Fruit fly (Drosophila melanogaster) whole organism: ENCODE data around the gene Sh.

Experiments
- CG8478 ChIP-seq: fragments of >200 bp; optimal IDR thresholded peaks from 2 replicates; lab custom pipeline; 2018; ENCODE audit warnings: inconsistent platforms
- Dll ChIP-seq: fragments of >200 bp; optimal IDR thresholded peaks from 2 replicates; lab custom pipeline; 2017
- EcR ChIP-seq, 2 experiments: fragments of >200 bp; optimal IDR thresholded peaks; 2 replicates each; lab custom pipeline; 2017; ENCODE audit warnings: missing biosample characterization in 2 of 2, missing genetic modification characterization in 2 of 2, missing genetic modification reagents in 2 of 2
- pan ChIP-seq: fragments of >200 bp; optimal IDR thresholded peaks from 2 replicates; lab custom pipeline; 2017
- psq ChIP-seq: fragments of >200 bp; optimal IDR thresholded peaks from 2 replicates; lab custom pipeline; 2017
- usp ChIP-seq: fragments of >200 bp; optimal IDR thresholded peaks from 2 replicates; lab custom pipeline; 2017; ENCODE audit warnings: missing biosample characterization, missing genetic modification characterization, mixed read lengths

Gene Sh

DNA sequence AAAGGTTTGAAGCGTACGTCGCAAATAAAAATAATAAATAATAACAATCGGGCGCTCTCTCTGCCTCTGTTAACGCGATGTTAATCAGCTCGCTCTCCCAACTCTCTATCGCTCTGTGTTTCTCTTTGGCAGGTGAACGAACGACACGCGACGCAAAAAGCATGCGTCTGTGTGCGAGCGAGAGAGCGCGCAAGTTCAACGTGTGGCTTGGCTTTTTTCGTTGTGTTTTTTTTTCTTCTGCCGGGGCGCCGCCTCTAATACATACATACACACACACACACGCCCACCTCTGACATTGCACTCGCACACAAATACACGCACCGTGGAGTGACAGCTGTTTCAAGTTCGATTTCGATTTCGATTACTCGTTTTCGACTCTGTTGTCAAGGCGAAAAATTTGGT, 184.4 kb downstream of the Sh start:
- TF ChIP-seq psq (no peak), CG8478 (no peak), Dll (lab: Kevin White, UChicago) (peak; percentile 51), usp (GFP tag; lab: Kevin White, UChicago) (no peak), EcR (GFP tag; optimal IDR thresholded peaks at IDR 0.05; lab: Kevin White, UChicago) (peak; percentile 65 to 89), pan (lab: Kevin White, UChicago) (no peak)

DNA sequence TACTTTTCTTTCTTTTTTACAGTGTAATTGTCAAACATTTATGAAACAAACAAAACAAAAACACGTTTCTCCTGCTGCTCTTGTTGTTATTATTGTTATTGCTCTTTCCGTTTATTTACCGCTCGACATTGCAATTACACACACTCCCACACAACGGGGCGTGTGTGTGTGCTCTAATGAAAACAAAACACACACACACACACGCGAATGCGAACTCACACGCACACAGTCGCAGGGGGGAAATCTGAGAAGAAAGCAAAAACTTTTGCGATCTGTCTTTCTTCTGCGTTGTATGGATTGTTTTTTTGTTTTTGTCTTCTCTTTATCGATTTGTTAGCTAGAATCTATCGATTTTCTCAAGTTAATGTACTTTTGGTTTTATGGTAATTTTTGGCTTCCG, 185.1 kb downstream of the Sh start:
- TF ChIP-seq Dll (lab: Kevin White, UChicago) (no peak), EcR (GFP tag; optimal IDR thresholded peaks at IDR 0.05; lab: Kevin White, UChicago) (no peak), usp (GFP tag; lab: Kevin White, UChicago) (no peak), pan (lab: Kevin White, UChicago) (no peak), psq (no peak), CG8478 (no peak)

DNA sequence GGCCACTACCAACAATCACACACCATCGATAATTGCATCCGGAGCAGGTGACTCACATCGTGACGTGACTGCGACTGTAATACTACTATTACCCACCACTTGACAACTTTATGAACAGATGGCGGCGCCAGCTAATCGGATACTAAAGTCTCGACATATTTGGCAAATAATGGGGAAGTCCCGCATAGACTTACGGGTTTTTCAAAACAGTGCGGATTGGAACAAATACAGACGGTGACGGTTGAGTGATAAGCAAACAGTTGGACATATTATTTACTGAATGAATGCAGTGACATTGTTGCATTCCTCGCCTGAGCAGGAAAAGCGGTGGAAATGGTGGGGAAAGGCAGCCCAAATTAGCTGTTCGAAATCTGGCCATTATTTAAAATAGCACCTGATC, 186.5 kb downstream of the Sh start:
- no peak for TF ChIP-seq EcR (GFP tag; optimal IDR thresholded peaks at IDR 0.05; lab: Kevin White, UChicago)
- TF ChIP-seq Dll (lab: Kevin White, UChicago) = no peak
- TF ChIP-seq psq = no peak
- TF ChIP-seq CG8478 = no peak

DNA sequence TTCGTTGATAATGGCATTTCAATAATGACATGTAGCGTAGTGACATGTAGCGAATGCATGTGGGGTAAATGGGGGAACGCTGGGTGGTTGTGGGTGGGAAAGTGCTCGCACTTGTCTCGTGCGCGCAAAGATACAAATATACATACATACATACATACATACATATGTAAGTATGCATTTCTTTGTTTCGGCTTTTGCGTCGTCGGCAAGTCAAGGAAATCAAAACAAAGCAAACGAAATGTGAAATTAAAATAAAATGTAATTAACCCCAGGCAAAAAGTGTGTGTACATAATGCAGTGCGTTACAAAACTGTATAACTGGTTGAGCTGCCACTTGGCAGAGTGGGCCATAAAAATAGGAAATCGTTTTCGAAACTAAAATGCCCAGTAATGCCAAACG, 187.4 kb downstream of the Sh start:
- TF ChIP-seq usp (GFP tag; lab: Kevin White, UChicago) (no peak), Dll (lab: Kevin White, UChicago) (no peak), pan (lab: Kevin White, UChicago) (no peak), EcR (GFP tag; optimal IDR thresholded peaks at IDR 0.05; lab: Kevin White, UChicago) (no peak), psq (no peak), CG8478 (no peak)

DNA sequence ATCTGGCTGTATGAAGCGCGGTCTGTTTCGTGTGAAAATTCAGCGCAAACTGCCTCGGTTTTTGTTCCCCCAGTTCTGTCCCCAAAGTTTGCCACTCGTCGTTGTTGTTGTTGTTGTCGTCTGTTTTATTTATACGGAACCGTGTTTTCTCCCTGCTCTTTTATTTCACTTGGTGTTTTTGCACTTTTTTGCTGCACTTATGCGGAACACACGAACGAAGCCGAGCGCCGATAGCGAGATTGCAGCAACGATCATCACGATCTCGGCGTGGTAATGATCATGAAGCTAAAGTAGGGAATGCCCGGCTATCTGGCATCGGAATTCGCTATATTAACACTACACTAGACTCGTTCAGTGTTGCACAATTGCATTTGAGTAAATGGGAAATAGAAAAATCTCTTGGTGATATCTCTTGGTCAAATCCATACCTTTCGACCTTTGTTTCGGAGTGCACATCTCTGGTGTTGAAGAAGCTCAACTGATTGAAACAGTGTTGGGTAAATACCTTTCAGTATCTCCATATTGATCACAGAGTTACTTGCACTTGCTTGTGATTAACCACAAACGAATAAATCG, 187.9 kb downstream of the Sh start:
- TF ChIP-seq pan (lab: Kevin White, UChicago) = peak; percentile 54
- no peak for TF ChIP-seq psq
